Fruit fly (Drosophila melanogaster) whole organism, embryonic: ENCODE results near the gene CG43255.

ENCODE experiments used
- ATbp ChIP-seq: fragments of 200-800 bp; sonication (Bioruptor generic); optimal IDR thresholded peaks from 2 replicates; lab custom pipeline; 2017; ENCODE audit warnings: missing biosample characterization, mild to moderate bottlenecking, missing genetic modification characterization, missing genetic modification reagents
- Bdp1 ChIP-seq: fragments of 200-800 bp; sonication (Bioruptor generic); optimal IDR thresholded peaks from 3 replicates; lab custom pipeline; 2016; ENCODE audit warnings: missing biosample characterization, missing genetic modification characterization
- CG10274 ChIP-seq: fragments of 200-800 bp; sonication (Bioruptor generic); optimal IDR thresholded peaks from 3 replicates; lab custom pipeline; 2017; ENCODE audit warnings: missing biosample characterization, mild to moderate bottlenecking, missing genetic modification characterization
- CG11696 ChIP-seq: fragments of 200-800 bp; sonication (Bioruptor generic); IDR thresholded peaks from 2 replicates; pipeline ENCODE4 v1.3.6; 2022; ENCODE audit warnings: missing biosample characterization, missing genetic modification characterization
- CG15696 ChIP-seq: fragments of 200-800 bp; sonication (Bioruptor generic); optimal IDR thresholded peaks from 2 replicates; lab custom pipeline; 2019; ENCODE audit warnings: missing biosample characterization, mild to moderate bottlenecking, missing genetic modification characterization, moderate library complexity
- CG30431 ChIP-seq: fragments of 200-800 bp; sonication (Bioruptor generic); optimal IDR thresholded peaks from 2 replicates; lab custom pipeline; 2017; ENCODE audit warnings: missing biosample characterization, missing genetic modification characterization
- CG31365 ChIP-seq: fragments of 200-800 bp; sonication (Bioruptor generic); optimal IDR thresholded peaks from 2 replicates; lab custom pipeline; 2018; ENCODE audit warnings: missing biosample characterization, mild to moderate bottlenecking, missing genetic modification characterization
- CG34422 ChIP-seq: fragments of 200-800 bp; sonication (Bioruptor generic); IDR thresholded peaks from 3 replicates; pipeline ENCODE4 v1.3.6; 2022; ENCODE audit warnings: missing biosample characterization, missing genetic modification characterization
- CG4404 ChIP-seq: fragments of 200-800 bp; sonication (Bioruptor generic); IDR thresholded peaks from 2 replicates; pipeline ENCODE4 v1.3.6; 2022; ENCODE audit warnings: missing biosample characterization, missing genetic modification characterization
- CG4617 ChIP-seq: fragments of 200-800 bp; sonication (Bioruptor generic); optimal IDR thresholded peaks from 3 replicates; lab custom pipeline; 2016; ENCODE audit warnings: missing biosample characterization, missing genetic modification characterization, borderline replicate concordance
- CG4730 ChIP-seq: fragments of 200-800 bp; sonication (Bioruptor generic); IDR thresholded peaks from 2 replicates; pipeline ENCODE4 v1.3.6; 2022; ENCODE audit warnings: missing biosample characterization, missing genetic modification characterization
- CG6654 ChIP-seq: fragments of 200-800 bp; sonication (Bioruptor generic); optimal IDR thresholded peaks from 2 replicates; lab custom pipeline; 2017; ENCODE audit warnings: missing biosample characterization, mild to moderate bottlenecking, missing genetic modification characterization
- CG6854 ChIP-seq: fragments of 200-800 bp; sonication (Bioruptor generic); optimal IDR thresholded peaks from 3 replicates; lab custom pipeline; 2017; ENCODE audit warnings: missing biosample characterization, mild to moderate bottlenecking, missing genetic modification characterization
- CG8944 ChIP-seq: fragments of 200-800 bp; sonication (Bioruptor generic); optimal IDR thresholded peaks from 3 replicates; lab custom pipeline; 2016; ENCODE audit warnings: missing biosample characterization, missing genetic modification characterization
- CkIIα-i1 ChIP-seq: fragments of 200-800 bp; sonication (Bioruptor generic); IDR thresholded peaks from 2 replicates; pipeline ENCODE4 v1.3.6; 2022; ENCODE audit warnings: missing biosample characterization, missing genetic modification characterization
- CoRest ChIP-seq: fragments of 200-800 bp; sonication (Bioruptor generic); optimal IDR thresholded peaks from 3 replicates; lab custom pipeline; 2018; ENCODE audit warnings: missing biosample characterization, mild to moderate bottlenecking, missing genetic modification characterization, moderate library complexity
- D19A ChIP-seq: fragments of 200-800 bp; optimal IDR thresholded peaks from 3 replicates; lab custom pipeline; 2019; ENCODE audit warnings: missing biosample characterization, mild to moderate bottlenecking, missing genetic modification characterization, moderate library complexity
- Fer1 ChIP-seq: fragments of 200-800 bp; sonication (Bioruptor generic); optimal IDR thresholded peaks from 2 replicates; lab custom pipeline; 2017; ENCODE audit warnings: missing biosample characterization, mild to moderate bottlenecking, missing genetic modification characterization
- Fer2 ChIP-seq: fragments of 200-800 bp; sonication (Bioruptor generic); optimal IDR thresholded peaks from 2 replicates; lab custom pipeline; 2018; ENCODE audit warnings: missing biosample characterization, mild to moderate bottlenecking, missing genetic modification characterization, moderate library complexity
- HmgD ChIP-seq: fragments of 200-800 bp; sonication (Bioruptor generic); optimal IDR thresholded peaks from 3 replicates; lab custom pipeline; 2016; ENCODE audit warnings: missing biosample characterization, missing genetic modification characterization
- HmgZ ChIP-seq: fragments of 200-800 bp; sonication (Bioruptor generic); optimal IDR thresholded peaks from 2 replicates; lab custom pipeline; 2018; ENCODE audit warnings: missing biosample characterization, mild to moderate bottlenecking, missing genetic modification characterization
- Hr3 ChIP-seq: fragments of 200-800 bp; sonication (Bioruptor generic); optimal IDR thresholded peaks from 3 replicates; lab custom pipeline; 2016; ENCODE audit warnings: missing biosample characterization, missing genetic modification characterization
- Lim3 ChIP-seq: fragments of 200-800 bp; sonication (Bioruptor generic); IDR thresholded peaks from 2 replicates; pipeline ENCODE4 v1.3.6; 2022; ENCODE audit warnings: missing biosample characterization, missing genetic modification characterization
- Med ChIP-seq: fragments of 200-800 bp; sonication (Bioruptor generic); peaks from one replicate; lab custom pipeline; 2016; ENCODE audit warnings: missing biosample characterization, missing genetic modification characterization, mild to moderate bottlenecking, inconsistent platforms, moderate library complexity
- Meics ChIP-seq: fragments of 200-800 bp; sonication (Bioruptor generic); optimal IDR thresholded peaks from 2 replicates; lab custom pipeline; 2017; ENCODE audit warnings: missing biosample characterization, mild to moderate bottlenecking, missing genetic modification characterization
- Myb ChIP-seq: fragments of 200-800 bp; sonication (Bioruptor generic); optimal IDR thresholded peaks from 2 replicates; lab custom pipeline; 2016; ENCODE audit warnings: missing biosample characterization, missing genetic modification characterization
- NK7.1 ChIP-seq: fragments of 200-800 bp; sonication (Bioruptor generic); optimal IDR thresholded peaks from 3 replicates; lab custom pipeline; 2016; ENCODE audit warnings: missing biosample characterization, missing genetic modification characterization
- Rx ChIP-seq: fragments of 200-800 bp; sonication (Bioruptor generic); IDR thresholded peaks from 2 replicates; pipeline ENCODE4 v1.3.6; 2022; ENCODE audit warnings: missing biosample characterization, missing genetic modification characterization
- Trl ChIP-seq, 3 experiments: fragments of >200 bp in 2 of 3; fragments of 200-800 bp in 1 of 3; sonication (Bioruptor generic) in 1 of 3; optimal IDR thresholded peaks; 2 replicates in 1 of 3; 3 replicates in 2 of 3; lab custom pipeline; 2016 to 2017; ENCODE audit warnings: missing biosample characterization in 1 of 3, missing genetic modification characterization in 1 of 3
- Usf ChIP-seq: fragments of 200-800 bp; sonication (Bioruptor generic); optimal IDR thresholded peaks from 2 replicates; lab custom pipeline; 2017; ENCODE audit warnings: missing genotype, missing biosample characterization, missing genetic modification characterization
- Xbp1 ChIP-seq: fragments of 200-800 bp; sonication (Bioruptor generic); optimal IDR thresholded peaks from 3 replicates; lab custom pipeline; 2016; ENCODE audit warnings: missing biosample characterization, mild to moderate bottlenecking, missing genetic modification characterization
- abd-A ChIP-seq: fragments of 200-800 bp; sonication (Bioruptor generic); optimal IDR thresholded peaks from 3 replicates; lab custom pipeline; 2019; ENCODE audit warnings: missing biosample characterization, mild to moderate bottlenecking, missing genetic modification characterization, moderate library complexity
- al ChIP-seq: fragments of 200-800 bp; sonication (Bioruptor generic); IDR thresholded peaks from 2 replicates; pipeline ENCODE4 v1.3.6; 2022; ENCODE audit warnings: missing biosample characterization, missing genetic modification characterization
- bbx ChIP-seq: fragments of 200-800 bp; sonication (Bioruptor generic); IDR thresholded peaks from 2 replicates; pipeline ENCODE4 v1.3.6; 2022; ENCODE audit warnings: missing biosample characterization, missing genetic modification characterization; ENCODE audit not compliant: partially characterized antibody
- ci ChIP-seq: fragments of 200-800 bp; sonication (Bioruptor generic); IDR thresholded peaks from 3 replicates; pipeline ENCODE4 v1.3.6; 2022; ENCODE audit warnings: missing biosample characterization, missing genetic modification characterization
- dmrt99B ChIP-seq: fragments of 200-800 bp; sonication (Bioruptor generic); optimal IDR thresholded peaks from 2 replicates; lab custom pipeline; 2018; ENCODE audit warnings: missing biosample characterization, mild to moderate bottlenecking, missing genetic modification characterization, moderate library complexity
- esg ChIP-seq: fragments of 200-800 bp; sonication (Bioruptor generic); conservative IDR thresholded peaks from 2 replicates; pipeline ENCODE4 v1.3.6; 2022; ENCODE audit warnings: missing biosample characterization, missing genetic modification characterization
- gem ChIP-seq: fragments of 200-800 bp; sonication (Bioruptor generic); optimal IDR thresholded peaks from 2 replicates; lab custom pipeline; 2019; ENCODE audit warnings: missing biosample characterization, mild to moderate bottlenecking, missing genetic modification characterization, moderate library complexity
- gsb ChIP-seq: fragments of 200-800 bp; sonication (Bioruptor generic); IDR thresholded peaks from 2 replicates; pipeline ENCODE4 v1.3.6; 2022; ENCODE audit warnings: missing biosample characterization, missing genetic modification characterization
- gsb-n ChIP-seq: fragments of 200-800 bp; sonication (Bioruptor generic); optimal IDR thresholded peaks from 3 replicates; lab custom pipeline; 2018; ENCODE audit warnings: missing biosample characterization, mild to moderate bottlenecking, missing genetic modification characterization
- nerfin-1 ChIP-seq: fragments of 200-800 bp; sonication (Bioruptor generic); optimal IDR thresholded peaks from 3 replicates; lab custom pipeline; 2019; ENCODE audit warnings: missing biosample characterization, mild to moderate bottlenecking, missing genetic modification characterization, moderate library complexity
- oc ChIP-seq: fragments of 200-800 bp; sonication (Bioruptor generic); optimal IDR thresholded peaks from 2 replicates; lab custom pipeline; 2018; ENCODE audit warnings: missing biosample characterization, mild to moderate bottlenecking, missing genetic modification characterization, moderate library complexity
- onecut ChIP-seq: fragments of 200-800 bp; sonication (Bioruptor generic); IDR thresholded peaks from 2 replicates; pipeline ENCODE4 v1.3.6; 2022; ENCODE audit warnings: missing biosample characterization, missing genetic modification characterization
- otp ChIP-seq: fragments of 200-800 bp; sonication (Bioruptor generic); IDR thresholded peaks from 3 replicates; pipeline ENCODE4, ENCODE4 v1.3.6; 2022; ENCODE audit warnings: missing biosample characterization, missing genetic modification characterization
- pnt ChIP-seq: fragments of 200-800 bp; sonication (Bioruptor generic); optimal IDR thresholded peaks from 3 replicates; lab custom pipeline; 2016; ENCODE audit warnings: missing biosample characterization, missing genetic modification characterization
- sim ChIP-seq: fragments of 200-800 bp; sonication (Bioruptor generic); IDR thresholded peaks from 2 replicates; pipeline ENCODE4 v1.3.6; 2022; ENCODE audit warnings: missing biosample characterization, missing genetic modification characterization
- sisA ChIP-seq: fragments of 200-800 bp; sonication (Bioruptor generic); IDR thresholded peaks from 2 replicates; pipeline ENCODE4 v1.3.6; 2022; ENCODE audit warnings: missing biosample characterization, missing genetic modification characterization
- sug ChIP-seq: fragments of 200-800 bp; optimal IDR thresholded peaks from 2 replicates; lab custom pipeline; 2019; ENCODE audit warnings: missing biosample characterization, mild to moderate bottlenecking, missing genetic modification characterization, moderate library complexity
- toy ChIP-seq: fragments of 200-800 bp; sonication (Bioruptor generic); IDR thresholded peaks from 2 replicates; pipeline ENCODE4 v1.3.6; 2022; ENCODE audit warnings: missing biosample characterization, missing genetic modification characterization
- trem ChIP-seq: fragments of 200-800 bp; optimal IDR thresholded peaks from 3 replicates; lab custom pipeline; 2019; ENCODE audit warnings: missing biosample characterization, mild to moderate bottlenecking, missing genetic modification characterization, moderate library complexity

Gene CG43255

dm6 chrX:8897859-8898427 lies 25.8 kb upstream of the CG43255 start, which contains the start of gene Moe (continued):
- TF ChIP-seq bbx (GFP tag; lab: Robert Waterston, UW) (peak; percentile 88), Usf (GFP tag; lab: Kevin White, UChicago) (no peak), nerfin-1 (tag; lab: Kevin White, UChicago) (peak; percentile 96), Hr3 (GFP tag; lab: Kevin White, UChicago) (peak; percentile 62), Xbp1 (GFP tag; lab: Kevin White, UChicago) (peak; percentile 77), CG11696 (0 out of 2 replicates have a peak, but pooled peaks have one; percentile 20), CkIIα-i1 (no peak), D19A (tag; lab: Kevin White, UChicago) (no peak), CG31365 (tag; lab: Kevin White, UChicago) (no peak), Myb (GFP tag; lab: Kevin White, UChicago) (peak; percentile 79), CG10274 (no peak), dmrt99B (tag; lab: Kevin White, UChicago) (peak; percentile 4), trem (peak; percentile 48), CG4404 (GFP tag; lab: Robert Waterston, UW) (peak; percentile 15; the same call in 1 of the 2 replicates), onecut (GFP tag; lab: Robert Waterston, UW) (peak; percentile 34), CG6654 (GFP tag; lab: Kevin White, UChicago) (no peak), Fer2 (no peak), gsb (no peak), CG8944 (GFP tag; lab: Kevin White, UChicago) (peak; percentile 44), CG30431 (GFP tag; lab: Kevin White, UChicago) (no peak), Lim3 (GFP tag; lab: Robert Waterston, UW) (no peak), esg (GFP tag; lab: Robert Waterston, UW) (no peak), sisA (GFP tag; lab: Robert Waterston, UW) (peak; percentile 62), gsb-n (tag; lab: Kevin White, UChicago) (no peak), oc (tag; lab: Kevin White, UChicago) (no peak), CG4617 (GFP tag; lab: Kevin White, UChicago) (peak; percentile 85), Trl (optimal IDR thresholded peaks at IDR 0.05; lab: Kevin White, UChicago) (peak in 1 of 2 experiments; percentile 46), Trl (GFP tag; optimal IDR thresholded peaks at IDR 0.05; lab: Kevin White, UChicago) (peak; percentile 76), NK7.1 (peak; percentile 9), abd-A (tag; lab: Kevin White, UChicago) (no peak), HmgD (peak; percentile 45), CG15696 (tag; lab: Kevin White, UChicago) (peak; percentile 24), CG34422 (GFP tag; lab: Robert Waterston, UW) (peak; percentile 50), sug (peak; percentile 39), otp (no peak), CG6854 (GFP tag; lab: Kevin White, UChicago) (no peak), gem (tag; lab: Kevin White, UChicago) (peak; percentile 49), Meics (GFP tag; lab: Kevin White, UChicago) (peak; percentile 16), ATbp (GFP tag; lab: Kevin White, UChicago) (no peak), ci (GFP tag; lab: Robert Waterston, UW) (peak; percentile 52; the same call in 2 of the 3 replicates), Med (GFP tag; lab: Kevin White, UChicago) (peak; percentile 89), CoRest (peak; percentile 59), pnt (GFP tag; lab: Kevin White, UChicago) (peak; percentile 39), Bdp1 (GFP tag; lab: Kevin White, UChicago) (peak; percentile 4), HmgZ (tag; lab: Kevin White, UChicago) (peak; percentile 30), al (GFP tag; lab: Robert Waterston, UW) (0 out of 2 replicates have a peak, but pooled peaks have one; percentile 26), toy (no peak), sim (GFP tag; lab: Robert Waterston, UW) (no peak), Fer1 (GFP tag; lab: Kevin White, UChicago) (no peak), Rx (GFP tag; lab: Robert Waterston, UW) (0 out of 2 replicates have a peak, but pooled peaks have one; percentile 9), CG4730 (GFP tag; lab: Robert Waterston, UW) (no peak)
